Worm (Caenorhabditis elegans): Measurements from ENCODE around the gene cyp-37A1.
"Not testable (repeated sequence)": the region's sequence is repeated elsewhere in the genome, so short reads cannot be mapped to it uniquely, and the experiment has no call there.

cyp-37A1 gene

ce11 chrII:14036724-14037483 lies 20.1 kb upstream of the cyp-37A1 start:
- no peak for TF ChIP-seq unc-3 (GFP tag; conservative IDR thresholded peaks at IDR 0.05)
- TF ChIP-seq unc-3 (tag; optimal IDR thresholded peaks at IDR 0.05), result no peak
- TF ChIP-seq hlh-30 (tag; optimal IDR thresholded peaks at IDR 0.05; ENCODE audit: insufficient read depth), result peak; percentile 8
- peak; percentile 67 for TF ChIP-seq unc-42 (tag; optimal IDR thresholded peaks at IDR 0.05)
- no peak for TF ChIP-seq ttx-3 (tag; optimal IDR thresholded peaks at IDR 0.05)
- no peak for TF ChIP-seq unc-86 (tag; optimal IDR thresholded peaks at IDR 0.05)
- TF ChIP-seq C38D4.7 (GFP tag; optimal IDR thresholded peaks at IDR 0.05), result peak; percentile 11
- TF ChIP-seq ceh-6 (GFP tag; optimal IDR thresholded peaks at IDR 0.05), result no peak
- peak; percentile 91 for TF ChIP-seq dve-1 (tag; optimal IDR thresholded peaks at IDR 0.05)
- no peak for TF ChIP-seq npax-4 (tag; optimal IDR thresholded peaks at IDR 0.05)
- TF ChIP-seq tbx-2 (tag; optimal IDR thresholded peaks at IDR 0.05), result peak; percentile 51

ce11 chrII:14034559-14034958 lies 17.8 kb upstream of the cyp-37A1 start:
- TF ChIP-seq elt-4 (tag; optimal IDR thresholded peaks at IDR 0.05) (no peak), T23F11.4 (GFP tag; optimal IDR thresholded peaks at IDR 0.05) (no peak), hlh-6 (tag; optimal IDR thresholded peaks at IDR 0.05) (peak; percentile 1), ets-4 (tag; optimal IDR thresholded peaks at IDR 0.05) (no peak)

- TF ChIP-seq sdc-2 (tag; optimal IDR thresholded peaks at IDR 0.05) (no peak), ceh-6 (GFP tag; optimal IDR thresholded peaks at IDR 0.05) (no peak), ceh-19 (GFP tag; optimal IDR thresholded peaks at IDR 0.05) (no peak), nfya-1 (tag; optimal IDR thresholded peaks at IDR 0.05) (no peak), K09A11.1 (tag; optimal IDR thresholded peaks at IDR 0.05; ENCODE audit: insufficient read depth) (no peak), npax-4 (tag; optimal IDR thresholded peaks at IDR 0.05) (no peak)
These were observed 15.9 kb upstream of the cyp-37A1 start for ce11 chrII:14032705-14033104.

- TF ChIP-seq unc-55 (GFP tag; optimal IDR thresholded peaks at IDR 0.05); ttx-3 (tag; optimal IDR thresholded peaks at IDR 0.05); Y22D7AL.16 (tag; optimal IDR thresholded peaks at IDR 0.05): not testable (repeated sequence)
These were observed 4.5 kb upstream of the cyp-37A1 start, which contains the start of gene F01D5.10 for ce11 chrII:14021230-14021629. Gene F01D5.10, minus strand, starts transcription at chrII:14021330.

- TF ChIP-seq unc-3 (GFP tag; conservative IDR thresholded peaks at IDR 0.05), result 0 out of 2 replicates have a peak, but pooled peaks have one; percentile 3
- not testable (repeated sequence) for TF ChIP-seq unc-3 (tag; optimal IDR thresholded peaks at IDR 0.05)
- TF ChIP-seq pat-9 (tag; optimal IDR thresholded peaks at IDR 0.05), result peak; percentile 37
- 0 out of 2 replicates have a peak, but pooled peaks have one; percentile 11 for TF ChIP-seq ceh-45 (GFP tag; IDR thresholded peaks at IDR 0.05)
These were observed 2.9 kb upstream of the cyp-37A1 start for ce11 chrII:14019625-14020024.

- no peak for TF ChIP-seq lin-11 (tag; optimal IDR thresholded peaks at IDR 0.05)
- TF ChIP-seq syd-9 (tag; optimal IDR thresholded peaks at IDR 0.05), result no peak
- no peak for TF ChIP-seq ceh-9 (tag; optimal IDR thresholded peaks at IDR 0.05)
- no peak for TF ChIP-seq fax-1 (tag; optimal IDR thresholded peaks at IDR 0.05)
- no peak for TF ChIP-seq T23F11.4 (GFP tag; optimal IDR thresholded peaks at IDR 0.05)
- peak; percentile 9 for TF ChIP-seq ceh-48 (tag; optimal IDR thresholded peaks at IDR 0.05)
- TF ChIP-seq ahr-1 (tag; optimal IDR thresholded peaks at IDR 0.05), result no peak
- TF ChIP-seq sdc-2 (tag; optimal IDR thresholded peaks at IDR 0.05), result no peak
These were observed 2.1 kb upstream of the cyp-37A1 start for ce11 chrII:14018887-14019286.

Data from whole organism, late embryonic.